1 worm cellular context compared by ENCODE assay signal in the genomic region with DNA sequence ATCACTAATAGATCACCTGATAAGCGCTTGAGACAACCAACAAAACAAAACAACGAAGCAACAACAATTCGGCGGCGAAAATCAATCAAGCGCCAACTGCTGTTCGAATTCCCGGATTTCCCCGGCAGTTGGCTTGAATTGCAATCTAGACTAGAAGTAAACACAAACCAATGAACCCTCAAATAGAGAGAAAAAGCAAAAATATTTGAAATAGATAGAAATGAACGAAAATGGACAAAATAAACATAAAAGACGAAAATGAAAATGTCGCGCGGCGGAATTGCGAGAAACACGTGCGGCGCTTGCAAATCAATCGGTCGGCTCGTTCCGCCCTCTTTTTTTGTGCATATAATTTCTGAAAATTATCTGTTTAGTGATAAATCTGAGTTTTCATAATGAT.
TF ChIP-seq lines count a peak whose summit lies in the region.

A gene (plus strand): TSS at position 343 of the 400 bp plus-strand sequence.

TF ChIP-seq in whole organism, L1 larva, 84 proteins besides CTCF, POLR2A, EP300 and RAD21 (continued from another document):
- TF ChIP-seq lir-3 (tag; optimal IDR thresholded peaks at IDR 0.05; lab: Kevin White, UChicago; ENCODE audit: poor library complexity) (peak; percentile 63), vab-15 (tag; optimal IDR thresholded peaks at IDR 0.05; lab: Kevin White, UChicago) (peak; percentile 3), efl-3 (GFP tag; optimal IDR thresholded peaks at IDR 0.05; lab: Kevin White, UChicago) (no peak), skn-1 (tag; optimal IDR thresholded peaks at IDR 0.05; lab: Kevin White, UChicago) (peak; percentile 49), ets-5 (GFP tag; IDR thresholded peaks at IDR 0.05; lab: Robert Waterston, UW) (no peak), jun-1 (tag; optimal IDR thresholded peaks at IDR 0.05; lab: Kevin White, UChicago) (no peak), xbp-1 (tag; optimal IDR thresholded peaks at IDR 0.05; lab: Kevin White, UChicago) (peak; percentile 71), dpl-1 (GFP tag; optimal IDR thresholded peaks at IDR 0.05; lab: Kevin White, UChicago) (peak; percentile 47 to 61 (median 58)), nhr-71 (tag; optimal IDR thresholded peaks at IDR 0.05; lab: Kevin White, UChicago) (peak; percentile 80), nhr-90 (tag; optimal IDR thresholded peaks at IDR 0.05; lab: Kevin White, UChicago; ENCODE audit: poor library complexity) (peak; percentile 71), grh-1 (GFP tag; IDR thresholded peaks at IDR 0.05; lab: Robert Waterston, UW) (no peak), egl-27 (tag; optimal IDR thresholded peaks at IDR 0.05; lab: Kevin White, UChicago) (no peak), lin-13 (GFP tag; optimal IDR thresholded peaks at IDR 0.05; lab: Kevin White, UChicago) (peak; percentile 41), C04F5.9 (tag; optimal IDR thresholded peaks at IDR 0.05; lab: Kevin White, UChicago) (no peak), sup-37 (GFP tag; optimal IDR thresholded peaks at IDR 0.05; lab: Kevin White, UChicago) (no peak), lsy-2 (tag; optimal IDR thresholded peaks at IDR 0.05; lab: Kevin White, UChicago) (peak; percentile 71 to 74), elt-3 (tag; optimal IDR thresholded peaks at IDR 0.05; lab: Kevin White, UChicago) (peak in 1 of 6 experiments; percentile 23), hlh-17 (GFP tag; optimal IDR thresholded peaks at IDR 0.05; lab: Kevin White, UChicago; ENCODE audit: borderline replicate concordance) (no peak), nhr-77 (tag; optimal IDR thresholded peaks at IDR 0.05; lab: Kevin White, UChicago) (peak; percentile 9), F16B12.6 (tag; optimal IDR thresholded peaks at IDR 0.05; lab: Kevin White, UChicago) (peak; percentile 29), nhr-237 (tag; optimal IDR thresholded peaks at IDR 0.05; lab: Kevin White, UChicago) (no peak), ceh-90 (tag; optimal IDR thresholded peaks at IDR 0.05; lab: Kevin White, UChicago) (no peak), sox-4 (tag; optimal IDR thresholded peaks at IDR 0.05; lab: Kevin White, UChicago) (peak; percentile 24), egl-13 (tag; optimal IDR thresholded peaks at IDR 0.05; lab: Kevin White, UChicago) (peak; percentile 40), lin-39 (tag; optimal IDR thresholded peaks at IDR 0.05; lab: Kevin White, UChicago) (peak; percentile 35), ces-1 (GFP tag; optimal IDR thresholded peaks at IDR 0.05; lab: Kevin White, UChicago) (no peak)
